1 fruit fly cellular context compared by ENCODE assay signal in the genomic region with DNA sequence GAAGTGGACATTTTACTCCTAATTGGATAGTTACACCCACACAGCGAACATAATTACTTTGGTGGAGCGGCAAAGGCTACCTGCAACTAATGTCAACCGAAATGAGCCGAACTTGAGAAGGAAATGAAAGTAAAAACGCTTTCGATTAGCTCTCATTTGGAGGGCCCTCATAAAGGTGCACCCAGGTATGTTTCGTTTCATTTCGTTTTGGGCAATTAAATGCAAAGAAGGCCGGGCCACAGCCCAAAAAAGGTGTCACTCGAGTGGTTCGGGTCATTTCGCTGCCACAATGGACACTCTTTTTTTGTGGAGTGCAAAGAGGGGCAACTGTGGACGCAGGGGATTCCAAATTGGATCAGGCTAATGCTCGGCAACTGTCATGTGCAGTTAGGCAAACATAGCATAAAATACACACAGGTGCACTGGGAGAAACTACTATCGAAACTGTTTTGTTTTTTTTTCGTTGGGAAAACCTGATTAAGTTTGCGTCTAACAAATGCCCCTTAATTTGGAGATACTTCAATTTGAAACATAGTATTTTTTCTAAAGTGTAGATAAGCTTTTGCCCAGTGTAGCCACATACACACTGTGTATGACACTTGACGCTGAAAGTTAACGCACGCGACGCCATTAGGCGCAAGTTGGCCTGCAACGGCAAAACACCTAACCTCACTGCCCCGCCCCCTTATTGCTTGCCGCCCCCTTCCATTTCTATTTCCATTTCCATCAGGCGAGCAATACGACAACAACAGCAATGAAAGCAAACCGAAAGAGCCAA.
TF ChIP-seq lines count a peak whose summit lies in the region.

No protein-coding gene starts in this region.

TF ChIP-seq in whole organism, embryonic, 481 proteins besides CTCF, POLR2A, EP300 and RAD21 (continued from another document and continues in another):
- peak; percentile 94 for TF ChIP-seq stc (GFP tag; IDR thresholded peaks at IDR 0.05; lab: Robert Waterston, UW)
- peak; percentile 76 for TF ChIP-seq CG6254 (GFP tag; optimal IDR thresholded peaks at IDR 0.05; lab: Kevin White, UChicago)
- no peak for TF ChIP-seq Adf1 (GFP tag; IDR thresholded peaks at IDR 0.05; lab: Robert Waterston, UW)
- TF ChIP-seq Bdp1 (GFP tag; optimal IDR thresholded peaks at IDR 0.05; lab: Kevin White, UChicago): peak; percentile 59
- peak; percentile 93 for TF ChIP-seq Rx (GFP tag; IDR thresholded peaks at IDR 0.05; lab: Robert Waterston, UW)
- TF ChIP-seq CG18011 (GFP tag; optimal IDR thresholded peaks at IDR 0.05; lab: Kevin White, UChicago): no peak
- peak; percentile 90 for TF ChIP-seq gem (tag; optimal IDR thresholded peaks at IDR 0.05; lab: Kevin White, UChicago)
- peak; percentile 71 for TF ChIP-seq run (tag; optimal IDR thresholded peaks at IDR 0.05; lab: Kevin White, UChicago)
- TF ChIP-seq CG9797 (GFP tag; optimal IDR thresholded peaks at IDR 0.05; lab: Kevin White, UChicago): peak; percentile 5
- peak; percentile 91 for TF ChIP-seq wor (GFP tag; IDR thresholded peaks at IDR 0.05; lab: Robert Waterston, UW)
- no peak for TF ChIP-seq fd102C (GFP tag; optimal IDR thresholded peaks at IDR 0.05; lab: Kevin White, UChicago)
- TF ChIP-seq gcm2 (GFP tag; optimal IDR thresholded peaks at IDR 0.05; lab: Kevin White, UChicago): peak; percentile 29
- 0 out of 2 replicates have a peak, but pooled peaks have one; percentile 4 for TF ChIP-seq Dref (GFP tag; IDR thresholded peaks at IDR 0.05; lab: Robert Waterston, UW)
- peak; percentile 74 for TF ChIP-seq CG11398 (GFP tag; optimal IDR thresholded peaks at IDR 0.05; lab: Kevin White, UChicago)
- peak; percentile 38 for TF ChIP-seq CG17829 (tag; optimal IDR thresholded peaks at IDR 0.05; lab: Kevin White, UChicago)
- TF ChIP-seq Trl (optimal IDR thresholded peaks at IDR 0.05; lab: Kevin White, UChicago): no peak
- peak; percentile 86 for TF ChIP-seq Trl (GFP tag; optimal IDR thresholded peaks at IDR 0.05; lab: Kevin White, UChicago)
- peak; percentile 56 for TF ChIP-seq zen (tag; optimal IDR thresholded peaks at IDR 0.05; lab: Kevin White, UChicago)
- peak; percentile 92 for TF ChIP-seq CG11456 (GFP tag; IDR thresholded peaks at IDR 0.05; lab: Robert Waterston, UW)
- peak; percentile 95 for TF ChIP-seq Ada2b (GFP tag; IDR thresholded peaks at IDR 0.05; lab: Robert Waterston, UW)
- TF ChIP-seq vnd (GFP tag; IDR thresholded peaks at IDR 0.05; lab: Robert Waterston, UW; ENCODE audit: partially characterized antibody): no peak
- TF ChIP-seq fru (optimal IDR thresholded peaks at IDR 0.05; lab: Kevin White, UChicago): no peak
- TF ChIP-seq Atf6 (GFP tag; IDR thresholded peaks at IDR 0.05; lab: Robert Waterston, UW): peak; percentile 57
- TF ChIP-seq z (GFP tag; IDR thresholded peaks at IDR 0.05; lab: Robert Waterston, UW): peak; percentile 74; the same call in 2 of the 3 replicates
- TF ChIP-seq crol (GFP tag; IDR thresholded peaks at IDR 0.05; lab: Robert Waterston, UW): peak; percentile 52
- peak; percentile 71 for TF ChIP-seq CG4854 (GFP tag; optimal IDR thresholded peaks at IDR 0.05; lab: Kevin White, UChicago)
- TF ChIP-seq GATAe (GFP tag; conservative IDR thresholded peaks at IDR 0.05; lab: Robert Waterston, UW): no peak
- peak; percentile 80 for TF ChIP-seq CG9727 (GFP tag; optimal IDR thresholded peaks at IDR 0.05; lab: Kevin White, UChicago)
- no peak for TF ChIP-seq Hmx (GFP tag; optimal IDR thresholded peaks at IDR 0.05; lab: Kevin White, UChicago)
- peak; percentile 93 for TF ChIP-seq H15 (GFP tag; IDR thresholded peaks at IDR 0.05; lab: Robert Waterston, UW)
- no peak for TF ChIP-seq CG14860 (GFP tag; IDR thresholded peaks at IDR 0.05; lab: Robert Waterston, UW; ENCODE audit: partially characterized antibody)
- TF ChIP-seq Opbp (GFP tag; IDR thresholded peaks at IDR 0.05; lab: Robert Waterston, UW; ENCODE audit: partially characterized antibody): no peak
- TF ChIP-seq nerfin-1 (tag; optimal IDR thresholded peaks at IDR 0.05; lab: Kevin White, UChicago): peak; percentile 71
- TF ChIP-seq CG17186 (GFP tag; optimal IDR thresholded peaks at IDR 0.05; lab: Kevin White, UChicago): peak; percentile 84
- no peak for TF ChIP-seq pzg (GFP tag; optimal IDR thresholded peaks at IDR 0.05; lab: Kevin White, UChicago)
- TF ChIP-seq kni (GFP tag; optimal IDR thresholded peaks at IDR 0.05; lab: Kevin White, UChicago): peak; percentile 97
- peak; percentile 8 for TF ChIP-seq Hey (tag; optimal IDR thresholded peaks at IDR 0.05; lab: Kevin White, UChicago)
- TF ChIP-seq Atf-2 (GFP tag; optimal IDR thresholded peaks at IDR 0.05; lab: Kevin White, UChicago): peak; percentile 78
- peak; percentile 97 for TF ChIP-seq ttk (GFP tag; IDR thresholded peaks at IDR 0.05; lab: Robert Waterston, UW)
- peak; percentile 87 for TF ChIP-seq dmrt99B (tag; optimal IDR thresholded peaks at IDR 0.05; lab: Kevin White, UChicago)
- no peak for TF ChIP-seq CG6765 (GFP tag; optimal IDR thresholded peaks at IDR 0.05; lab: Kevin White, UChicago)
- TF ChIP-seq CG17802 (tag; optimal IDR thresholded peaks at IDR 0.05; lab: Kevin White, UChicago): peak; percentile 80
- TF ChIP-seq CG17328 (GFP tag; IDR thresholded peaks at IDR 0.05; lab: Robert Waterston, UW): peak; percentile 96
- TF ChIP-seq CkIIα-i1 (GFP tag; IDR thresholded peaks at IDR 0.05; lab: Robert Waterston, UW): peak; percentile 59; the same call in 1 of the 2 replicates
- TF ChIP-seq tna (GFP tag; IDR thresholded peaks at IDR 0.05; lab: Robert Waterston, UW; ENCODE audit: partially characterized antibody): no peak
- TF ChIP-seq sd (tag; optimal IDR thresholded peaks at IDR 0.05; lab: Kevin White, UChicago): no peak
- peak in 1 of 3 experiments; percentile 66 for TF ChIP-seq Stat92E (GFP tag; optimal IDR thresholded peaks at IDR 0.05; lab: Kevin White, UChicago)
- 0 out of 2 replicates have a peak, but pooled peaks have one; percentile 42 for TF ChIP-seq ham (GFP tag; IDR thresholded peaks at IDR 0.05; lab: Robert Waterston, UW)
- peak; percentile 95 for TF ChIP-seq CG3726 (GFP tag; IDR thresholded peaks at IDR 0.05; lab: Robert Waterston, UW)
- peak; percentile 79 for TF ChIP-seq Chrac-16 (GFP tag; optimal IDR thresholded peaks at IDR 0.05; lab: Kevin White, UChicago)
- no peak for TF ChIP-seq MESR4 (GFP tag; optimal IDR thresholded peaks at IDR 0.05; lab: Kevin White, UChicago)
- no peak for TF ChIP-seq CG7271 (tag; optimal IDR thresholded peaks at IDR 0.05; lab: Kevin White, UChicago)
- peak; percentile 75 for TF ChIP-seq Lim3 (GFP tag; IDR thresholded peaks at IDR 0.05; lab: Robert Waterston, UW)
- TF ChIP-seq CG17361 (GFP tag; IDR thresholded peaks at IDR 0.05; lab: Robert Waterston, UW): peak; percentile 45; the same call in 2 of the 3 replicates
- TF ChIP-seq CG13123 (GFP tag; optimal IDR thresholded peaks at IDR 0.05; lab: Kevin White, UChicago): peak; percentile 71
- peak; percentile 85 for TF ChIP-seq chn (GFP tag; optimal IDR thresholded peaks at IDR 0.05; lab: Kevin White, UChicago)
- no peak for TF ChIP-seq lbe (GFP tag; optimal IDR thresholded peaks at IDR 0.05; lab: Kevin White, UChicago)
- TF ChIP-seq CG12219 (GFP tag; optimal IDR thresholded peaks at IDR 0.05; lab: Kevin White, UChicago): peak; percentile 66
- peak; percentile 63 for TF ChIP-seq CG17568 (GFP tag; optimal IDR thresholded peaks at IDR 0.05; lab: Kevin White, UChicago)
- peak; percentile 67 for TF ChIP-seq Doc2 (GFP tag; IDR thresholded peaks at IDR 0.05; lab: Robert Waterston, UW)
- no peak for TF ChIP-seq schlank (tag; optimal IDR thresholded peaks at IDR 0.05; lab: Kevin White, UChicago)
- peak; percentile 95 for TF ChIP-seq sens-2 (GFP tag; IDR thresholded peaks at IDR 0.05; lab: Robert Waterston, UW)
- TF ChIP-seq usp (GFP tag; optimal IDR thresholded peaks at IDR 0.05; lab: Kevin White, UChicago): no peak
- peak; percentile 96 for TF ChIP-seq HLH3B (GFP tag; IDR thresholded peaks at IDR 0.05; lab: Robert Waterston, UW)
- TF ChIP-seq row (GFP tag; IDR thresholded peaks at IDR 0.05; lab: Robert Waterston, UW): peak; percentile 73
- peak; percentile 98 for TF ChIP-seq ci (GFP tag; IDR thresholded peaks at IDR 0.05; lab: Robert Waterston, UW)
- TF ChIP-seq so (GFP tag; IDR thresholded peaks at IDR 0.05; lab: Robert Waterston, UW): peak; percentile 83
- TF ChIP-seq p53 (GFP tag; optimal IDR thresholded peaks at IDR 0.05; lab: Kevin White, UChicago): peak; percentile 86
- peak; percentile 96 for TF ChIP-seq Optix (GFP tag; IDR thresholded peaks at IDR 0.05; lab: Robert Waterston, UW)
- peak; percentile 94 for TF ChIP-seq CG5953 (GFP tag; IDR thresholded peaks at IDR 0.05; lab: Robert Waterston, UW)
- TF ChIP-seq CG7928 (GFP tag; optimal IDR thresholded peaks at IDR 0.05; lab: Kevin White, UChicago): peak; percentile 3
- TF ChIP-seq gt (GFP tag; IDR thresholded peaks at IDR 0.05; lab: Robert Waterston, UW): peak; percentile 93
- TF ChIP-seq CG17385 (GFP tag; optimal IDR thresholded peaks at IDR 0.05; lab: Kevin White, UChicago): peak; percentile 63
- peak; percentile 59 for TF ChIP-seq Usf (GFP tag; optimal IDR thresholded peaks at IDR 0.05; lab: Kevin White, UChicago)
- TF ChIP-seq BEAF-32 (GFP tag; optimal IDR thresholded peaks at IDR 0.05; lab: Kevin White, UChicago): no peak
- peak; percentile 80 for TF ChIP-seq CG1647 (GFP tag; optimal IDR thresholded peaks at IDR 0.05; lab: Kevin White, UChicago)
- peak; percentile 75 for TF ChIP-seq dm (GFP tag; optimal IDR thresholded peaks at IDR 0.05; lab: Kevin White, UChicago)
- TF ChIP-seq CG2712 (tag; optimal IDR thresholded peaks at IDR 0.05; lab: Kevin White, UChicago): peak; percentile 59
- TF ChIP-seq lmd (GFP tag; IDR thresholded peaks at IDR 0.05; lab: Robert Waterston, UW): peak; percentile 94
- peak; percentile 92 for TF ChIP-seq Ptx1 (GFP tag; IDR thresholded peaks at IDR 0.05; lab: Robert Waterston, UW)
- peak; percentile 63 for TF ChIP-seq wek (GFP tag; optimal IDR thresholded peaks at IDR 0.05; lab: Kevin White, UChicago)
- peak; percentile 86 for TF ChIP-seq CG32767 (GFP tag; IDR thresholded peaks at IDR 0.05; lab: Robert Waterston, UW)
- TF ChIP-seq fd96Cb (tag; optimal IDR thresholded peaks at IDR 0.05; lab: Kevin White, UChicago): peak; percentile 90
- peak; percentile 87 for TF ChIP-seq CG11247 (GFP tag; IDR thresholded peaks at IDR 0.05; lab: Robert Waterston, UW)
- no peak for TF ChIP-seq CG2120 (GFP tag; optimal IDR thresholded peaks at IDR 0.05; lab: Kevin White, UChicago)
- peak; percentile 87 for TF ChIP-seq CG7372 (GFP tag; IDR thresholded peaks at IDR 0.05; lab: Robert Waterston, UW)
- TF ChIP-seq inv (GFP tag; IDR thresholded peaks at IDR 0.05; lab: Robert Waterston, UW; ENCODE audit: partially characterized antibody): no peak
- TF ChIP-seq CHES-1-like (GFP tag; optimal IDR thresholded peaks at IDR 0.05; lab: Kevin White, UChicago): peak; percentile 73
- TF ChIP-seq da (GFP tag; optimal IDR thresholded peaks at IDR 0.05; lab: Kevin White, UChicago): peak; percentile 74
- TF ChIP-seq grn (GFP tag; optimal IDR thresholded peaks at IDR 0.05; lab: Kevin White, UChicago): peak; percentile 57
- TF ChIP-seq CG2202 (tag; optimal IDR thresholded peaks at IDR 0.05; lab: Kevin White, UChicago): peak; percentile 80
- TF ChIP-seq pita (GFP tag; optimal IDR thresholded peaks at IDR 0.05; lab: Kevin White, UChicago): no peak
- TF ChIP-seq tgo (GFP tag; IDR thresholded peaks at IDR 0.05; lab: Robert Waterston, UW): peak; percentile 89
- peak; percentile 7 for TF ChIP-seq BtbVII (GFP tag; optimal IDR thresholded peaks at IDR 0.05; lab: Kevin White, UChicago)
- TF ChIP-seq CG6272 (GFP tag; IDR thresholded peaks at IDR 0.05; lab: Robert Waterston, UW): peak; percentile 81
- peak; percentile 73 for TF ChIP-seq CG9817 (tag; optimal IDR thresholded peaks at IDR 0.05; lab: Kevin White, UChicago)
- peak; percentile 12 for TF ChIP-seq Bteb2 (GFP tag; optimal IDR thresholded peaks at IDR 0.05; lab: Kevin White, UChicago)
- TF ChIP-seq hb (GFP tag; IDR thresholded peaks at IDR 0.05; lab: Robert Waterston, UW; ENCODE audit: partially characterized antibody): no peak
- TF ChIP-seq disco-r (GFP tag; optimal IDR thresholded peaks at IDR 0.05; lab: Kevin White, UChicago): peak; percentile 70
- TF ChIP-seq btn (GFP tag; optimal IDR thresholded peaks at IDR 0.05; lab: Kevin White, UChicago): peak; percentile 88
- TF ChIP-seq CG12104 (GFP tag; optimal IDR thresholded peaks at IDR 0.05; lab: Kevin White, UChicago): peak; percentile 81
- TF ChIP-seq CG34224 (GFP tag; IDR thresholded peaks at IDR 0.05; lab: Robert Waterston, UW; ENCODE audit: partially characterized antibody): no peak
- peak in 1 of 2 experiments; percentile 48 for TF ChIP-seq Eip74EF (GFP tag; optimal IDR thresholded peaks at IDR 0.05; lab: Kevin White, UChicago)
- peak; percentile 21; the same call in 1 of the 2 replicates for TF ChIP-seq Poxn (GFP tag; IDR thresholded peaks at IDR 0.05; lab: Robert Waterston, UW)
- peak; percentile 84 for TF ChIP-seq Ssrp (tag; optimal IDR thresholded peaks at IDR 0.05; lab: Kevin White, UChicago)
- TF ChIP-seq NfI (GFP tag; optimal IDR thresholded peaks at IDR 0.05; lab: Kevin White, UChicago): peak; percentile 66
- peak; percentile 66 for TF ChIP-seq CG13775 (GFP tag; optimal IDR thresholded peaks at IDR 0.05; lab: Kevin White, UChicago)
- no peak for TF ChIP-seq Elba2 (GFP tag; optimal IDR thresholded peaks at IDR 0.05; lab: Kevin White, UChicago)
- TF ChIP-seq CG13424 (tag; optimal IDR thresholded peaks at IDR 0.05; lab: Kevin White, UChicago): peak; percentile 71
- TF ChIP-seq bab2 (GFP tag; optimal IDR thresholded peaks at IDR 0.05; lab: Kevin White, UChicago): peak; percentile 85
- peak; percentile 59 for TF ChIP-seq Dbx (GFP tag; IDR thresholded peaks at IDR 0.05; lab: Robert Waterston, UW)
- TF ChIP-seq HLH4C (GFP tag; IDR thresholded peaks at IDR 0.05; lab: Robert Waterston, UW; ENCODE audit: partially characterized antibody): 0 out of 3 replicates have a peak, but pooled peaks have one; percentile 9
- peak; percentile 72 for TF ChIP-seq CG10565 (GFP tag; optimal IDR thresholded peaks at IDR 0.05; lab: Kevin White, UChicago)
- no peak for TF ChIP-seq CG16813 (GFP tag; IDR thresholded peaks at IDR 0.05; lab: Robert Waterston, UW; ENCODE audit: partially characterized antibody)
- TF ChIP-seq CG13624 (GFP tag; optimal IDR thresholded peaks at IDR 0.05; lab: Kevin White, UChicago): peak; percentile 71
- TF ChIP-seq Meics (GFP tag; optimal IDR thresholded peaks at IDR 0.05; lab: Kevin White, UChicago): no peak
- TF ChIP-seq esg (GFP tag; conservative IDR thresholded peaks at IDR 0.05; lab: Robert Waterston, UW): peak; percentile 88
- TF ChIP-seq shn (GFP tag; optimal IDR thresholded peaks at IDR 0.05; lab: Kevin White, UChicago): peak; percentile 68
- peak in 1 of 2 experiments; percentile 89 for TF ChIP-seq Hr78 (GFP tag; optimal IDR thresholded peaks at IDR 0.05; lab: Kevin White, UChicago)
- peak; percentile 78 for TF ChIP-seq NC2β (GFP tag; optimal IDR thresholded peaks at IDR 0.05; lab: Kevin White, UChicago)
- peak; percentile 81 for TF ChIP-seq CG11696 (GFP tag; IDR thresholded peaks at IDR 0.05; lab: Robert Waterston, UW)
